Worm (Caenorhabditis elegans) whole organism, L4 larva: ENCODE measurements around the gene srj-32.

Experiments used
- ceh-28 ChIP-seq: fragments of 150-350 bp; optimal IDR thresholded peaks from 2 replicates; lab custom pipeline; 2014; ENCODE audit warnings: missing biosample characterization, missing genetic modification reagents, missing genetic modification characterization
- hmg-1.1 ChIP-seq: fragments of 200-800 bp; sonication (Bioruptor generic); IDR thresholded peaks from 2 replicates; pipeline ENCODE4 v1.3.6; 2022; ENCODE audit warnings: missing genetic modification reagents, missing genetic modification characterization, missing compliant biosample characterization
- mxl-2 ChIP-seq: fragments of 200-800 bp; sonication (Bioruptor generic); conservative IDR thresholded peaks from 2 replicates; pipeline ENCODE4 v1.3.6; 2022; ENCODE audit warnings: missing genetic modification reagents, missing genetic modification characterization, missing compliant biosample characterization
- pha-4 ChIP-seq, 2 experiments: fragments of 150-350 bp in 1 of 2; fragments of 200-800 bp in 1 of 2; sonication (Bioruptor generic) in 1 of 2; IDR thresholded peaks in 1 of 2; optimal IDR thresholded peaks in 1 of 2; 2 replicates each; pipeline versions ENCODE4 v1.3.6 to Lab custom; 2014 to 2022; ENCODE audit warnings: missing genetic modification characterization in 2 of 2, missing genetic modification reagents in 2 of 2, missing biosample characterization in 1 of 2, missing compliant biosample characterization in 1 of 2
- set-16 ChIP-seq: fragments of 200-800 bp; sonication (Bioruptor generic); IDR thresholded peaks from 2 replicates; pipeline ENCODE4 v1.3.6; 2022; ENCODE audit warnings: missing genetic modification reagents, missing genetic modification characterization, missing compliant biosample characterization
- tra-1 ChIP-seq: fragments of 200-800 bp; sonication (Bioruptor generic); IDR thresholded peaks from 2 replicates; pipeline ENCODE4 v1.3.6; 2022; ENCODE audit warnings: missing genetic modification reagents, missing genetic modification characterization, missing compliant biosample characterization
- zag-1 ChIP-seq: fragments of 150-350 bp; optimal IDR thresholded peaks from 2 replicates; lab custom pipeline; 2014; ENCODE audit warnings: missing biosample characterization, missing genetic modification characterization
- ztf-11 ChIP-seq: fragments of 150-350 bp; optimal IDR thresholded peaks from 2 replicates; lab custom pipeline; 2014; ENCODE audit warnings: missing biosample characterization, missing genetic modification characterization

- TF ChIP-seq zag-1 (no peak), tra-1 (GFP tag; lab: Robert Waterston, UW) (no peak), hmg-1.1 (GFP tag; lab: Robert Waterston, UW) (no peak), set-16 (GFP tag; lab: Robert Waterston, UW) (no peak), pha-4 (GFP tag; IDR thresholded peaks at IDR 0.05; lab: Robert Waterston, UW) (no peak), pha-4 (tag; optimal IDR thresholded peaks at IDR 0.05; lab: Kevin White, UChicago) (no peak), mxl-2 (GFP tag; lab: Robert Waterston, UW) (no peak), ceh-28 (no peak), ztf-11 (no peak)
Observed at ce11 chrV:7266021-7266420, 31.1 kb downstream of the srj-32 start, which contains the start of gene C13A2.7.
